Worm (Caenorhabditis elegans): ENCODE data around the gene T14B4.20.
A peak's percentile ranks its signal among the peaks of the same experiment; 100 is the strongest.

The T14B4.20 gene

ce11 chrII:6709680-6710079 lies 7.0 kb upstream of the T14B4.20 start:
- TF ChIP-seq snu-23 (GFP tag; optimal IDR thresholded peaks at IDR 0.05) (no peak), lin-14 (GFP tag; optimal IDR thresholded peaks at IDR 0.05) (peak; percentile 49), fkh-10 (GFP tag; optimal IDR thresholded peaks at IDR 0.05) (peak; percentile 67), blmp-1 (tag; optimal IDR thresholded peaks at IDR 0.05) (peak; percentile 29)

- no peak for TF ChIP-seq lsy-2 (tag; optimal IDR thresholded peaks at IDR 0.05)
- TF ChIP-seq hlh-4 (tag; optimal IDR thresholded peaks at IDR 0.05) = no peak
- no peak for TF ChIP-seq fkh-8 (tag; optimal IDR thresholded peaks at IDR 0.05)
- no peak for TF ChIP-seq efl-1 (optimal IDR thresholded peaks at IDR 0.05)
- TF ChIP-seq efl-1 (GFP tag; optimal IDR thresholded peaks at IDR 0.05 in 1 of 2) = peak in 1 of 2 experiments; percentile 14
- no peak for TF ChIP-seq vab-15 (tag; optimal IDR thresholded peaks at IDR 0.05)
- no peak for TF ChIP-seq Y116A8C.19 (tag; optimal IDR thresholded peaks at IDR 0.05; ENCODE audit: borderline replicate concordance)
These were observed 6.1 kb upstream of the T14B4.20 start for ce11 chrII:6710596-6710995.

ce11 chrII:6712177-6712981 lies 4.3 kb upstream of the T14B4.20 start, which contains the start of the genes dpy-10 and T14B4.19:
Gene dpy-10, minus strand, starts transcription at chrII:6712227.
Gene T14B4.19, minus strand, starts transcription at chrII:6712931.
- TF ChIP-seq elt-3 (tag; optimal IDR thresholded peaks at IDR 0.05) (peak in 2 of 6 experiments; percentile 87 to 98), C04F5.9 (tag; optimal IDR thresholded peaks at IDR 0.05) (no peak), zag-1 (tag; optimal IDR thresholded peaks at IDR 0.05) (no peak), nhr-19 (GFP tag; conservative IDR thresholded peaks at IDR 0.05) (no peak), unc-98 (GFP tag; IDR thresholded peaks at IDR 0.05) (no peak), lir-3 (tag; optimal IDR thresholded peaks at IDR 0.05; ENCODE audit: poor library complexity) (no peak), rnt-1 (tag; optimal IDR thresholded peaks at IDR 0.05) (no peak), snpc-4 (tag; optimal IDR thresholded peaks at IDR 0.05) (no peak), nhr-28 (tag; optimal IDR thresholded peaks at IDR 0.05) (no peak), lin-35 (GFP tag; optimal IDR thresholded peaks at IDR 0.05) (no peak), pag-3 (tag; optimal IDR thresholded peaks at IDR 0.05; ENCODE audit: borderline replicate concordance, insufficient read depth) (no peak), dsc-1 (tag; optimal IDR thresholded peaks at IDR 0.05) (no peak), hpl-2 (GFP tag; optimal IDR thresholded peaks at IDR 0.05) (no peak), egl-13 (tag; optimal IDR thresholded peaks at IDR 0.05) (no peak), pqm-1 (tag; optimal IDR thresholded peaks at IDR 0.05) (no peak), xbp-1 (tag; optimal IDR thresholded peaks at IDR 0.05) (no peak), ceh-8 (GFP tag; optimal IDR thresholded peaks at IDR 0.05) (no peak), hlh-4 (tag; optimal IDR thresholded peaks at IDR 0.05) (no peak), ceh-82 (tag; optimal IDR thresholded peaks at IDR 0.05) (no peak), nhr-90 (tag; optimal IDR thresholded peaks at IDR 0.05; ENCODE audit: poor library complexity) (no peak), mab-9 (GFP tag; IDR thresholded peaks at IDR 0.05) (no peak), ces-1 (GFP tag; optimal IDR thresholded peaks at IDR 0.05) (no peak), elt-2 (tag; optimal IDR thresholded peaks at IDR 0.05) (no peak), skn-1 (tag; optimal IDR thresholded peaks at IDR 0.05) (no peak), lin-13 (GFP tag; optimal IDR thresholded peaks at IDR 0.05) (no peak), C34B4.2 (tag; optimal IDR thresholded peaks at IDR 0.05) (no peak), nhr-12 (tag; optimal IDR thresholded peaks at IDR 0.05) (no peak), nhr-85 (tag) (peak; percentile 64), blmp-1 (tag; optimal IDR thresholded peaks at IDR 0.05) (peak; percentile 99), nhr-47 (tag; optimal IDR thresholded peaks at IDR 0.05) (no peak), fos-1 (tag; optimal IDR thresholded peaks at IDR 0.05) (no peak), lin-14 (GFP tag; optimal IDR thresholded peaks at IDR 0.05) (peak; percentile 42), lsy-2 (tag; optimal IDR thresholded peaks at IDR 0.05) (no peak)
